Worm (Caenorhabditis elegans): ENCODE data around the gene rog-1.
A peak's percentile ranks its signal among the peaks of the same experiment; 100 is the strongest.

Gene rog-1

DNA sequence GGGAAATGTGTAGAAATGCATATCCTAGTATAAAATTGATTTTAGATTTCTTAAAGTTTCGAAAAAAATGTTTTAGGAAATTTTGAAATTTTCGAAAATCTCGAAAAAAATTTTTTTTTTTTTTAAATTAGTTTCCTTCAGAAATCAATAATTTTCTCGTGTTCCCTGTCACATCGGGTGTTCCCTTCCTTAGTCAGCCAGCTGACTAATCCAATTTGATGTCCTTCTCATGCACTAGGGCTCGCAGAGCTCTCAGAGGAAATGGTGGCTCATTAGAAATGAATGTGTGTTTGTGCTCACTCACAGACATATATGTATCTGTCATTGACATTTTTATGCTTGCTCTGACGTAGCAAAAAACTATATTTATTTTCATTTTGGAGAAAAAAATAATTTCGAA, 31.0 kb downstream of the rog-1 start:
- TF ChIP-seq unc-55 (GFP tag; optimal IDR thresholded peaks at IDR 0.05) (peak; percentile 2), zag-1 (tag; optimal IDR thresholded peaks at IDR 0.05) (no peak), lsy-2 (tag; optimal IDR thresholded peaks at IDR 0.05) (peak in 1 of 2 experiments; percentile 17), ceh-82 (tag; optimal IDR thresholded peaks at IDR 0.05) (no peak), elt-1 (tag; optimal IDR thresholded peaks at IDR 0.05) (no peak), ztf-4 (tag; optimal IDR thresholded peaks at IDR 0.05) (no peak)

ce11 chrII:1341416-1341815, 33.4 kb downstream of the rog-1 start:
- TF ChIP-seq unc-55 (GFP tag; optimal IDR thresholded peaks at IDR 0.05) = peak; percentile 37
- no peak for TF ChIP-seq sem-4 (tag; optimal IDR thresholded peaks at IDR 0.05)
- TF ChIP-seq F13H6.1 (tag; optimal IDR thresholded peaks at IDR 0.05) = peak; percentile 20
- no peak for TF ChIP-seq alr-1 (tag; optimal IDR thresholded peaks at IDR 0.05)
- peak; percentile 2 for TF ChIP-seq nhr-129 (tag; optimal IDR thresholded peaks at IDR 0.05)
- peak; percentile 41 for TF ChIP-seq lin-13 (GFP tag; optimal IDR thresholded peaks at IDR 0.05)
- TF ChIP-seq mbf-1 (tag; optimal IDR thresholded peaks at IDR 0.05) = no peak
- TF ChIP-seq fos-1 (tag; optimal IDR thresholded peaks at IDR 0.05) = no peak
- TF ChIP-seq C34F6.9 (tag; optimal IDR thresholded peaks at IDR 0.05) = peak; percentile 47
- no peak for TF ChIP-seq blmp-1 (tag; optimal IDR thresholded peaks at IDR 0.05; ENCODE audit: insufficient read depth)
- TF ChIP-seq nhr-23 (tag; optimal IDR thresholded peaks at IDR 0.05) = no peak
- no peak for TF ChIP-seq ztf-1 (GFP tag; conservative IDR thresholded peaks at IDR 0.05)
- TF ChIP-seq crh-2 (tag; optimal IDR thresholded peaks at IDR 0.05) = peak; percentile 25
- TF ChIP-seq nhr-6 (tag; optimal IDR thresholded peaks at IDR 0.05) = no peak
- peak in 1 of 2 experiments; percentile 45 for TF ChIP-seq lsy-2 (tag; optimal IDR thresholded peaks at IDR 0.05)
- no peak for TF ChIP-seq elt-1 (tag; optimal IDR thresholded peaks at IDR 0.05)
- TF ChIP-seq sma-9 (GFP tag; optimal IDR thresholded peaks at IDR 0.05) = peak; percentile 45
- no peak for TF ChIP-seq sma-9 (tag; optimal IDR thresholded peaks at IDR 0.05)
- peak; percentile 26 for TF ChIP-seq zag-1 (tag; optimal IDR thresholded peaks at IDR 0.05)

- TF ChIP-seq unc-55 (GFP tag; optimal IDR thresholded peaks at IDR 0.05) (peak; percentile 75), ceh-16 (tag; optimal IDR thresholded peaks at IDR 0.05) (no peak)
These were observed 34.7 kb downstream of the rog-1 start for ce11 chrII:1340049-1340448.

- TF ChIP-seq zag-1 (tag; optimal IDR thresholded peaks at IDR 0.05) = peak; percentile 43
- no peak for TF ChIP-seq nhr-77 (tag; optimal IDR thresholded peaks at IDR 0.05)
- TF ChIP-seq ceh-16 (tag; optimal IDR thresholded peaks at IDR 0.05) = no peak
These were observed 36.6 kb downstream of the rog-1 start for ce11 chrII:1338196-1338595.

- TF ChIP-seq crh-2 (tag; optimal IDR thresholded peaks at IDR 0.05) (no peak), alr-1 (tag; optimal IDR thresholded peaks at IDR 0.05) (no peak), ztf-1 (GFP tag; conservative IDR thresholded peaks at IDR 0.05) (no peak), ztf-4 (tag; optimal IDR thresholded peaks at IDR 0.05) (no peak), mab-5 (tag; optimal IDR thresholded peaks at IDR 0.05) (no peak), lin-39 (tag; optimal IDR thresholded peaks at IDR 0.05) (no peak), ZK546.5 (tag; optimal IDR thresholded peaks at IDR 0.05) (no peak), nhr-237 (tag; optimal IDR thresholded peaks at IDR 0.05) (no peak), C34F6.9 (tag; optimal IDR thresholded peaks at IDR 0.05) (no peak)
These were observed 44.9 kb downstream of the rog-1 start for ce11 chrII:1329887-1330286.

ce11 chrII:1326689-1327088, 48.1 kb downstream of the rog-1 start, which contains the start of gene jip-1:
Gene jip-1 (plus strand): TSS chrII:1326989.
- TF ChIP-seq nhr-77 (tag; optimal IDR thresholded peaks at IDR 0.05) (no peak), lin-13 (GFP tag; optimal IDR thresholded peaks at IDR 0.05) (no peak), elt-1 (tag; optimal IDR thresholded peaks at IDR 0.05) (no peak), nhr-129 (tag; optimal IDR thresholded peaks at IDR 0.05) (no peak), peb-1 (tag; optimal IDR thresholded peaks at IDR 0.05) (no peak), aly-2 (tag; optimal IDR thresholded peaks at IDR 0.05) (no peak), sma-3 (GFP tag; optimal IDR thresholded peaks at IDR 0.05) (no peak), nhr-12 (tag; optimal IDR thresholded peaks at IDR 0.05) (no peak), unc-39 (tag; optimal IDR thresholded peaks at IDR 0.05) (no peak), C34F6.9 (tag; optimal IDR thresholded peaks at IDR 0.05) (no peak), nhr-6 (tag; optimal IDR thresholded peaks at IDR 0.05) (no peak)
